Worm (Caenorhabditis elegans): ENCODE results near the gene Y60C6A.1.

The Y60C6A.1 gene

DNA sequence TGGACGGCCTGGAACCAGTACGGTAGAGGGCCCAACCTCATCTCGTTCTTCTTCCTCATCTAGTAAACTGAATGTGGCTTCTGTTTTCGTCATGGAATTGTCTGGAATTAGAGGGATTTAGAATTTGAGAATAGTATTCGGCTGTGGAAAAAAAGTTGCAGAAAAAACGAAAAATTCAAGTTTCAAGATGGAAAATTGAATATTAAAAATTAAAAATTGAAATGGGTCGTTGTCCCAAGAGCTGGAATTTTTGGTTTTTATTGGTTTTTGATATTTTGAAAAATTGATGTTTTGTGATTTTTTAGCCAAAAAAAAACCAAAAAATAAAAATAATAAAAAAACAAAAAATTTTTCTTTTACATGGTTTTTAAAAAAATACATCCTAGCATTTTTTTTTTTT lies 22.4 kb downstream of the Y60C6A.1 start, which contains the start of gene R02F11.3:
Gene R02F11.3, minus strand, starts transcription at position 101 of the 400 bp plus-strand sequence.
- TF ChIP-seq nhr-232 (tag; optimal IDR thresholded peaks at IDR 0.05) (no peak), ama-1 (optimal IDR thresholded peaks at IDR 0.05) (no peak), elt-4 (tag; optimal IDR thresholded peaks at IDR 0.05) (no peak), unc-86 (tag; optimal IDR thresholded peaks at IDR 0.05) (no peak), syd-9 (tag; optimal IDR thresholded peaks at IDR 0.05) (no peak), pat-9 (tag; optimal IDR thresholded peaks at IDR 0.05) (no peak), ceh-24 (tag; optimal IDR thresholded peaks at IDR 0.05) (no peak), K09A11.1 (tag; optimal IDR thresholded peaks at IDR 0.05; ENCODE audit: insufficient read depth) (no peak)

DNA sequence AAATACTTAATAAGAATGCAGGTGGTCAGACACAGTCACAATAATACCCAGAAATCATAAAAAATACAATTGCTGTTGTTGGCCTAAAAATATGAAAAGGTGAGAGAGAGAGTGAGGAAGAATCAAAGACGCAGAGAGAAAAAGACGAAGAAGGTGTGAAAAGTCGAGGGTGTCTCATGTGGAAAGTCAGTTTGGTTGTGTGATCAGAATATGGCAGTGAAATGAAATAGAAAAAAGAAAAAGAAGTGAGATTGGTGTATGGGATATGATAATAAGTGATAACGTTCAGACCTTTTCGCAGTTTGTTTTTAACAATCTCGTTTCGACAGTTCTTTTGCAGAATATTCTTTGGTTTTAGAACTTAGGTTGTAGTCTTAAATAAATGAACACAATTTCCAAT lies 23.4 kb downstream of the Y60C6A.1 start:
- peak; percentile 3 for TF ChIP-seq tbx-2 (tag; optimal IDR thresholded peaks at IDR 0.05)
- no peak for TF ChIP-seq ztf-16 (tag; optimal IDR thresholded peaks at IDR 0.05)
- TF ChIP-seq ref-2 (tag; optimal IDR thresholded peaks at IDR 0.05), result no peak

DNA sequence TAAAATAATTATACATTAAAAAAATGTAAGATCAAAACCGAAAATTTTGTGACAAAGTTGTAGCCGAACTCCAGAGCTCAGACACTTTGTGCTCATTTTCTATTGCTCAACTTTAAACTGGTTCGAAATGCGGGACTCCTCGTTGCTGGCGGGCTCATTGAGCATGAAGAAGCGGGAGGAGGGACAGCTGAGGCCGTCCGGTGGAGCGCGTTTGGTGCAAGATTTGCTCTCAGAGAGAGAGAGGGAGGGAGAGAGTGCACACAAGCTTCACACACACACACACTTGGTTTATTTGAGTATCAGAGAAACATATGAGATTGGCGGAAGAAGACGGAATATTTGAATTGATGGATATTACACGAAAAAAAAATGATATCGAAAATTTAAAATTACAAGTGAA lies 27.2 kb downstream of the Y60C6A.1 start:
- TF ChIP-seq unc-42 (tag; optimal IDR thresholded peaks at IDR 0.05), result peak; percentile 24
- TF ChIP-seq ceh-2 (tag; optimal IDR thresholded peaks at IDR 0.05), result peak; percentile 26
- TF ChIP-seq ceh-31 (tag; optimal IDR thresholded peaks at IDR 0.05), result peak; percentile 57
- no peak for TF ChIP-seq ahr-1 (tag; optimal IDR thresholded peaks at IDR 0.05)
- TF ChIP-seq ceh-45 (GFP tag; IDR thresholded peaks at IDR 0.05), result no peak
- TF ChIP-seq hlh-8 (tag; optimal IDR thresholded peaks at IDR 0.05), result peak; percentile 4
- TF ChIP-seq tbx-2 (tag; optimal IDR thresholded peaks at IDR 0.05), result peak; percentile 40
- peak; percentile 29 for TF ChIP-seq ceh-34 (tag; optimal IDR thresholded peaks at IDR 0.05)
- peak; percentile 43 for TF ChIP-seq unc-55 (GFP tag; optimal IDR thresholded peaks at IDR 0.05)
- peak; percentile 43 for TF ChIP-seq ceh-18 (tag; optimal IDR thresholded peaks at IDR 0.05)
- peak; percentile 56 for TF ChIP-seq nfya-1 (tag; optimal IDR thresholded peaks at IDR 0.05)
- TF ChIP-seq pros-1 (tag; optimal IDR thresholded peaks at IDR 0.05), result peak; percentile 43
- TF ChIP-seq C08G9.2 (tag; optimal IDR thresholded peaks at IDR 0.05), result no peak
- peak; percentile 31 for TF ChIP-seq ceh-19 (GFP tag; optimal IDR thresholded peaks at IDR 0.05)

DNA sequence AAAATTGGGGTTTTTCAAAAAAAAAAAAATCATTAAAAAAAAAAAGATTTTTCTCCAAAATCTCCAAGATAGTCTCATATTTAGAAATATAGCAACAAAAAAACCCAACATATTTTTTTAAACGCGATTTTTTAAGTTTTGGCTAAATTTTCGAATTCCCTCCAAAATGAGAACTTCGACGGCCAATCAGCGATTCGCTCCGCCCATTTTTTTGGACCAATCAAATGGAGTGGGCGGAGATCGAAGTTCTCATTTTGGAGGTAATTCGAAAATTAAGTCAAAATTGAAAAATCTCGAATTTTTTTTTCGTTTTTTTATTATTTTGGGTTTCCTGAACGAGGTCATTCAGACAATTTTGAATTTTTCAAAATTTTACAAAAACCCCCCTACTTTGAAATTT lies 30.4 kb downstream of the Y60C6A.1 start:
- TF ChIP-seq nfya-1 (tag; optimal IDR thresholded peaks at IDR 0.05) (peak; percentile 53), sox-2 (GFP tag; IDR thresholded peaks at IDR 0.05) (no peak)

DNA sequence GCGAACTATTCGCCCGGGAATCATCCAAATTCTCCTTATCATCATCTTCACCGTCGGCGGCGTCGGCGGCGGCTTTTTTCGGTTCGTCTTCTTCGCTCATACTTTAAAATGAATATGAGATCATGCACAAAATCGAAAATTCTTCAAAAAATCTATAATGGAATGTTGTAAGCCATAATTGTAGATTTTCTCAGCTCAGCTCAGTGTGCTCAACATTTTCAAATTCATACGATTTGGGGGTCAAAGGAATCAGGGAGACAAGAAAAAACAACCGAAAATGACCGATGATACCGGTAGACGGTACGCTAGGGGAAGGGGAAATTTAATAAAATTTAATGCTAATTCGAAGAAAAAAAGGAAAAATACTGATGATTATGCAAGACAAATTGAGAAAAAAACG lies 35.1 kb downstream of the Y60C6A.1 start, which contains the start of gene ccep-97:
Gene ccep-97, minus strand, starts transcription at position 101 of the 400 bp plus-strand sequence.
- TF ChIP-seq lin-11 (tag; optimal IDR thresholded peaks at IDR 0.05) (no peak), fax-1 (tag; optimal IDR thresholded peaks at IDR 0.05) (no peak), pqm-1 (tag; optimal IDR thresholded peaks at IDR 0.05) (no peak), unc-42 (tag; optimal IDR thresholded peaks at IDR 0.05) (no peak), rnt-1 (tag; optimal IDR thresholded peaks at IDR 0.05) (no peak), sox-4 (tag; optimal IDR thresholded peaks at IDR 0.05) (no peak), hlh-8 (tag; optimal IDR thresholded peaks at IDR 0.05) (no peak), unc-3 (GFP tag; conservative IDR thresholded peaks at IDR 0.05) (no peak), unc-3 (tag; optimal IDR thresholded peaks at IDR 0.05) (no peak), hlh-13 (GFP tag; optimal IDR thresholded peaks at IDR 0.05) (no peak), nhr-232 (tag; optimal IDR thresholded peaks at IDR 0.05) (no peak), T23F11.4 (GFP tag; optimal IDR thresholded peaks at IDR 0.05) (no peak), tbx-7 (tag; optimal IDR thresholded peaks at IDR 0.05) (no peak), unc-55 (GFP tag; optimal IDR thresholded peaks at IDR 0.05) (no peak), ama-1 (optimal IDR thresholded peaks at IDR 0.05) (no peak), hlh-15 (tag; optimal IDR thresholded peaks at IDR 0.05) (no peak), gmeb-2 (tag; optimal IDR thresholded peaks at IDR 0.05) (no peak)
